Fruit fly (Drosophila melanogaster): Measurements from ENCODE around the gene CG3407.

CG3407 gene

DNA sequence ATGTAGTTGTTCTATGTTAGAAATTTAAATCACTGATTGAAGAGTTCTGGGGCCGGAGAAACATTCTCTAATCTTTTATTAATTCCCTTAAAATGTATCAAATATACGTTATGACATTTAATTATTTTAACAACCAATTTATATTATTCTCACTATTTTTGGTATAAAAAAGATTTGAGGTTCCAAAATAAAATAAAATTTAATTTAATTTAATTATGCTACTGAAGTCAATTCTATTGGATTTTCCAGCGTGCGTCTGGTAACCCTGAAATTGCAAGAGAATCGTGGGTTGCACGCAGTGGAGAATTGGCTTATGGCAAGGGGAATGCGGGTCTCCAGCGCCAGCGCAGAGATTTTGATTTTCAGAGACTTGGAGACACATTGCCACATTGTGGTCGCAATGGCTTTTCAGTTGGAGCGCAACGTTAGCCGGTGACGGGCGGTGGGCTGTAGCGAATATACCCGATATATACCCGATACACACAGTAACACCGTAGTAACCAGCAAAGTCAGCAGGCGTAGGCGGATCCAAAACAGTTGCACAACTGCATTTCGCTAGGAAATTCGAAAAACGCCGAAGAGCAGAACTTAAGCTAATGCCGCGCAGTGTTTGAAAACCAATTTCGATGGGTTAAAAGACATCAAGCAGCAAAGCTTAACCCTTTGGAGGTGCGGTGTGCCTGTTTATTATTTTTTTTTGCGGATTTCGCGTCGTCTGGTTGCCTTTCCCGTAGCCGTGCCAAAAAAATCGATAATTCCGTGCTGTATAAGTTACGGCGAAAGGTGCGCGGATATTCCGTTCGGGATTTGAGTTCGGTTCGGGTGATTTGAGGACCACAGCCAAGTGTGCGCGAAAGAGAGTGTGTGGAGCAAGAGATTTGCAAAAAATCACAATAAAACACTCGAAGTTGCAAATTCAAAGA is 7.7 kb downstream of the CG3407 start (continued):
- TF ChIP-seq CG18476 (GFP tag; optimal IDR thresholded peaks at IDR 0.05) = no peak
- TF ChIP-seq CG4707 (GFP tag; optimal IDR thresholded peaks at IDR 0.05) = no peak
- TF ChIP-seq CG7839 (tag; optimal IDR thresholded peaks at IDR 0.05) = peak; percentile 12
- no peak for TF ChIP-seq ro (GFP tag; IDR thresholded peaks at IDR 0.05)
- TF ChIP-seq Ravus (GFP tag; IDR thresholded peaks at IDR 0.05) = no peak; the same call in none of the 2 replicates
- peak; percentile 68 for TF ChIP-seq Sox100B (GFP tag; optimal IDR thresholded peaks at IDR 0.05)
- peak; percentile 63 for TF ChIP-seq CG13424 (tag; optimal IDR thresholded peaks at IDR 0.05)
- no peak for TF ChIP-seq Gsc (GFP tag; IDR thresholded peaks at IDR 0.05)
- TF ChIP-seq CG8924 (tag; optimal IDR thresholded peaks at IDR 0.05) = peak; percentile 27
- 0 out of 2 replicates have a peak, but pooled peaks have one; percentile 28 for TF ChIP-seq Nf-YA (GFP tag; IDR thresholded peaks at IDR 0.05)
- TF ChIP-seq usp (GFP tag; optimal IDR thresholded peaks at IDR 0.05) = no peak
- peak; percentile 76 for TF ChIP-seq ci (GFP tag; IDR thresholded peaks at IDR 0.05)
- TF ChIP-seq Trl (optimal IDR thresholded peaks at IDR 0.05) = peak in 1 of 2 experiments; percentile 3
- no peak for TF ChIP-seq Trl (GFP tag; optimal IDR thresholded peaks at IDR 0.05)
- peak; percentile 7 for TF ChIP-seq CG5180 (GFP tag; optimal IDR thresholded peaks at IDR 0.05)
- peak; percentile 19 for TF ChIP-seq Six4 (GFP tag; optimal IDR thresholded peaks at IDR 0.05)
- TF ChIP-seq sr (GFP tag; IDR thresholded peaks at IDR 0.05) = peak; percentile 88
- TF ChIP-seq Dll (GFP tag; IDR thresholded peaks at IDR 0.05; ENCODE audit: partially characterized antibody) = no peak
- no peak for TF ChIP-seq Atf-2 (GFP tag; optimal IDR thresholded peaks at IDR 0.05)
- TF ChIP-seq CG3065 (GFP tag; optimal IDR thresholded peaks at IDR 0.05) = no peak
- no peak for TF ChIP-seq unc-4 (GFP tag; IDR thresholded peaks at IDR 0.05; ENCODE audit: partially characterized antibody)
- TF ChIP-seq lov (optimal IDR thresholded peaks at IDR 0.05) = no peak
- 0 out of 3 replicates have a peak, but pooled peaks have one; percentile 54 for TF ChIP-seq lov (GFP tag; IDR thresholded peaks at IDR 0.05)
- peak; percentile 14 for TF ChIP-seq CG6813 (GFP tag; optimal IDR thresholded peaks at IDR 0.05)
- TF ChIP-seq D (optimal IDR thresholded peaks at IDR 0.05) = no peak
- TF ChIP-seq D (GFP tag; optimal IDR thresholded peaks at IDR 0.05) = no peak
- TF ChIP-seq CG8388 (GFP tag; optimal IDR thresholded peaks at IDR 0.05) = peak; percentile 53
- peak; percentile 74 for TF ChIP-seq ewg (GFP tag; optimal IDR thresholded peaks at IDR 0.05)
- peak; percentile 6 for TF ChIP-seq CG3407 (GFP tag; optimal IDR thresholded peaks at IDR 0.05)
- peak; percentile 68; the same call in 1 of the 3 replicates for TF ChIP-seq CG2199 (GFP tag; IDR thresholded peaks at IDR 0.05)
- peak; percentile 41 for TF ChIP-seq CG12659 (GFP tag; optimal IDR thresholded peaks at IDR 0.05)
- TF ChIP-seq az2 (GFP tag; optimal IDR thresholded peaks at IDR 0.05) = peak; percentile 53
- TF ChIP-seq fd96Cb (tag; optimal IDR thresholded peaks at IDR 0.05) = peak; percentile 43
- peak; percentile 29; the same call in 2 of the 3 replicates for TF ChIP-seq row (GFP tag; IDR thresholded peaks at IDR 0.05)

DNA sequence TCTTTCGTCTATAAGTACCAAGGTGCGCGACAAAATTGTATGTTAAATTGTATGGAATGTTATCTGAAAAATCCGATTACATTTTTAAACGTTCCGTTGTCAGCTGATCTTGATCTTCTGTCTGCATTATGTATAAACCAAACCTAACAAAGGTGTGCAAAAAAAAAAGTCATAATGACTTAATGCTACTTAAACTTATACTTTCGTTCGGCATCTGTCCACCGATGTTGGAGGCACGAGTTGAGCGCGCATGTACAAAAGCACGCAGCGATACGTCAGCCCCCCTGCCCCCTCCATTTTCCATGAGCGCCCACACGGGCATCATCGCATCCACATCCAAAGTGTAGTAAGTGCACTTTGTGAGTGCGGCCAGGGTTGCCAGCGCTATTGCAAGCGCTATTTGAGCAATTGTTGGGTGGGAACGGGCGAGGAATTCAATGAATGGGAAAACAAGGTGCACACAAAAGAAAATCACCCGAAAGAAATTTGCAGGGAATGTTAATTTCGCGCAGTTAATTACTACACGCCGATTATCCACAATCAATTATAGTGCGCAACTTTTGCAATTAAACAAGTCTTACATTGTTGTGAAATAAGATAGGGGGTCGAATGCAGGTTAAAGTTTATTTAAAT is 8.5 kb downstream of the CG3407 start:
- TF ChIP-seq gfzf (GFP tag; optimal IDR thresholded peaks at IDR 0.05) (peak; percentile 24), Neu2 (GFP tag; optimal IDR thresholded peaks at IDR 0.05; ENCODE audit: borderline replicate concordance) (peak; percentile 86), org-1 (GFP tag; optimal IDR thresholded peaks at IDR 0.05) (peak; percentile 98), toy (GFP tag; IDR thresholded peaks at IDR 0.05) (peak; percentile 91), CG32767 (GFP tag; IDR thresholded peaks at IDR 0.05) (peak; percentile 97), bigmax (GFP tag; optimal IDR thresholded peaks at IDR 0.05) (peak; percentile 78), cg (GFP tag; optimal IDR thresholded peaks at IDR 0.05) (no peak), CG7556 (GFP tag; optimal IDR thresholded peaks at IDR 0.05) (peak; percentile 96), CG18599 (GFP tag; optimal IDR thresholded peaks at IDR 0.05) (peak; percentile 99), Kr (GFP tag; optimal IDR thresholded peaks at IDR 0.05) (no peak), CG18619 (GFP tag; optimal IDR thresholded peaks at IDR 0.05) (peak; percentile 96), disco-r (GFP tag; optimal IDR thresholded peaks at IDR 0.05) (peak; percentile 95), CG32532 (GFP tag; IDR thresholded peaks at IDR 0.05) (peak; percentile 97), crp (GFP tag; optimal IDR thresholded peaks at IDR 0.05) (peak in 1 of 2 experiments; percentile 71), Sox100B (GFP tag; optimal IDR thresholded peaks at IDR 0.05) (peak; percentile 98), CG8944 (GFP tag; optimal IDR thresholded peaks at IDR 0.05) (peak; percentile 97)

Data from whole organism, embryonic.